Worm (Caenorhabditis elegans) whole organism, L2 larva: ENCODE data around the gene srh-286.

ENCODE experiments used
- ama-1 ChIP-seq: fragments of 150-350 bp; optimal IDR thresholded peaks from 2 replicates; lab custom pipeline; 2018; ENCODE audit warnings: inconsistent platforms
- elt-3 ChIP-seq: sonication (generic microtip); optimal IDR thresholded peaks from 2 replicates; lab custom pipeline; 2017; ENCODE audit warnings: missing biosample characterization, missing genetic modification characterization
- lin-13 ChIP-seq: fragments of 150-350 bp; optimal IDR thresholded peaks from 2 replicates; lab custom pipeline; 2014; ENCODE audit warnings: missing biosample characterization, missing genetic modification reagents, missing genetic modification characterization
- mdl-1 ChIP-seq, 2 experiments: fragments of 150-350 bp in 1 of 2; sonication (generic microtip) in 1 of 2; optimal IDR thresholded peaks; 2 replicates each; lab custom pipeline; 2017; ENCODE audit warnings: missing biosample characterization in 2 of 2, missing genetic modification characterization in 2 of 2
- nhr-25 ChIP-seq: fragments of 150-350 bp; sonication (generic microtip); optimal IDR thresholded peaks from 3 replicates; lab custom pipeline; 2014; ENCODE audit warnings: missing biosample characterization, missing genetic modification characterization
- skn-1 ChIP-seq: sonication (generic microtip); optimal IDR thresholded peaks from 2 replicates; lab custom pipeline; 2017; ENCODE audit warnings: missing biosample characterization, missing genetic modification characterization
- unc-39 ChIP-seq: fragments of 150-350 bp; optimal IDR thresholded peaks from 2 replicates; lab custom pipeline; 2014; ENCODE audit warnings: missing biosample characterization, missing genetic modification characterization
- unc-55 ChIP-seq: fragments of 150-350 bp; sonication (generic microtip); optimal IDR thresholded peaks from 3 replicates; lab custom pipeline; 2014; ENCODE audit warnings: missing biosample characterization, missing genetic modification reagents, missing genetic modification characterization
- unc-62 ChIP-seq: fragments of 150-350 bp; optimal IDR thresholded peaks from 2 replicates; lab custom pipeline; 2014; ENCODE audit warnings: missing biosample characterization, missing genetic modification reagents, missing genetic modification characterization
- zag-1 ChIP-seq: fragments of 150-350 bp; optimal IDR thresholded peaks from 2 replicates; lab custom pipeline; 2014; ENCODE audit warnings: missing biosample characterization, missing genetic modification characterization

ce11 chrV:17793986-17794385 is 50.0 kb downstream of the srh-286 start, which contains the start of gene srh-289:
- TF ChIP-seq mdl-1 (tag; optimal IDR thresholded peaks at IDR 0.05; lab: Kevin White, UChicago) (no peak), zag-1 (no peak), nhr-25 (tag; lab: Kevin White, UChicago) (no peak), lin-13 (no peak), unc-39 (tag; lab: Kevin White, UChicago) (no peak), elt-3 (tag; lab: Kevin White, UChicago) (no peak), skn-1 (no peak), unc-55 (no peak), ama-1 (lab: Kevin White, UChicago) (no peak), unc-62 (GFP tag; lab: Kevin White, UChicago) (no peak)
